Fruit fly (Drosophila melanogaster): ENCODE measurements around the gene msi.
A peak's percentile ranks its signal among the peaks of the same experiment; 100 is the strongest.

The msi gene

DNA sequence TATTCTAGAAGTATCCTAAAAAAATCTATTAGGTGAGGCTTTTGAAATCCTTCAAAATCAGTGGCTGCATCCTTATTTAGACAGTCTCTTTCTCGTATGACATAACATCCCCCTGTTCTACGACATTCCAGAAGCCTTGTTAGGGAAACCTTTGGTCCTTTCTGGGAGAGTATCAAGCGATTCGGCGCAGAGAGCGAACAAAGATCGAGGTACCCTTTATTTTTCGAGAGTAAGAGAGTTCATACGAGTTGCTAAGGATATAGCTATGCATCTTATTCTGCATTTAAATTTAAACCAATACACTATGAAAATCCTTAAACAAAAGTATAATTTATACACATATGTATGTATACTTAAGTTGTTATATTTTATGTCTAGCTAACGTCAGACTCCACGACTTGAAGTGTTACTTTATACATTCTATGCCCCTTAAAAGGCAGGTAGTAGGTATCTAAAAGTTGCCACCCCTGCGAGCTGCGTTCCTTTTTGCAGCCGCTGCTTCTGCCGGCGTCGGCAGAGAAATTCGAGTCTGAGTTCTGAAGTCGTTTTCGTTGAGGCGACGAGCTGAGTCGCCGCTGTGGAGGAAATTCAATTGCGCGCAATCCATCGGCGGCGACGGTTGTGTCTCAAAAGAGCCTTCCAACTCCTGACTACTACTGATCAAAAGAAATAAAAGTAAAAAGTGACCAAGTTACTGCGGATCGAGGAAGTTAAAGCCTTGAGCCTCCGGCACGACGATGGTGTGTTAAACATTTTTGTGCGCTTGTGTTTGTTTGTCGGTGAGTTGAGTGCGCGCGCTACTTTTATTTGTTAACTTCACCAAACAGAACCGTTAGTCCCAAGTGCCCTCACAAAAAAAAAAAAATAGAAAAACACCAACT, 121.6 kb downstream of the msi start, which contains the start of gene jigr1 (continued):
- TF ChIP-seq CG10654 (GFP tag; optimal IDR thresholded peaks at IDR 0.05), result no peak
- no peak for TF ChIP-seq mirr (GFP tag; optimal IDR thresholded peaks at IDR 0.05)
- no peak for TF ChIP-seq CG34422 (GFP tag; IDR thresholded peaks at IDR 0.05)
- no peak for TF ChIP-seq eyg (GFP tag; optimal IDR thresholded peaks at IDR 0.05)
- peak; percentile 52 for TF ChIP-seq CG6813 (GFP tag; optimal IDR thresholded peaks at IDR 0.05)
- TF ChIP-seq Doc3 (GFP tag; IDR thresholded peaks at IDR 0.05; ENCODE audit: partially characterized antibody), result no peak
- TF ChIP-seq CG4404 (GFP tag; IDR thresholded peaks at IDR 0.05), result peak; percentile 81
- no peak for TF ChIP-seq odd (GFP tag; optimal IDR thresholded peaks at IDR 0.05)
- no peak for TF ChIP-seq CG12236 (GFP tag; optimal IDR thresholded peaks at IDR 0.05)
- TF ChIP-seq stwl (tag; optimal IDR thresholded peaks at IDR 0.05), result peak; percentile 3
- peak; percentile 60 for TF ChIP-seq fd102C (GFP tag; optimal IDR thresholded peaks at IDR 0.05)
- TF ChIP-seq seq (GFP tag; IDR thresholded peaks at IDR 0.05), result no peak
- TF ChIP-seq CHES-1-like (GFP tag; optimal IDR thresholded peaks at IDR 0.05), result no peak
- TF ChIP-seq CG1832 (GFP tag; optimal IDR thresholded peaks at IDR 0.05), result no peak
- peak; percentile 60 for TF ChIP-seq CG13775 (GFP tag; optimal IDR thresholded peaks at IDR 0.05)
- no peak for TF ChIP-seq CrebB (tag; optimal IDR thresholded peaks at IDR 0.05)
- peak; percentile 22 for TF ChIP-seq Ssrp (tag; optimal IDR thresholded peaks at IDR 0.05)
- TF ChIP-seq Ets97D (GFP tag; optimal IDR thresholded peaks at IDR 0.05), result no peak
- peak; percentile 6 to 66 for TF ChIP-seq chif (GFP tag; optimal IDR thresholded peaks at IDR 0.05)
- no peak for TF ChIP-seq CG17359 (tag; optimal IDR thresholded peaks at IDR 0.05)
- TF ChIP-seq Mad (GFP tag; optimal IDR thresholded peaks at IDR 0.05), result no peak
- no peak for TF ChIP-seq Gug (GFP tag; IDR thresholded peaks at IDR 0.05)
- TF ChIP-seq vvl (GFP tag; IDR thresholded peaks at IDR 0.05), result no peak
- peak; percentile 82 for TF ChIP-seq zen (tag; optimal IDR thresholded peaks at IDR 0.05)
- TF ChIP-seq tap (tag; optimal IDR thresholded peaks at IDR 0.05), result no peak
- no peak for TF ChIP-seq CG3281 (GFP tag; optimal IDR thresholded peaks at IDR 0.05)
- no peak for TF ChIP-seq ro (GFP tag; IDR thresholded peaks at IDR 0.05)
- peak; percentile 1 for TF ChIP-seq ewg (GFP tag; optimal IDR thresholded peaks at IDR 0.05)
- TF ChIP-seq nerfin-1 (tag; optimal IDR thresholded peaks at IDR 0.05), result peak; percentile 31
- TF ChIP-seq HLH54F (GFP tag; optimal IDR thresholded peaks at IDR 0.05), result no peak
- peak; percentile 51 for TF ChIP-seq CG30431 (GFP tag; optimal IDR thresholded peaks at IDR 0.05)
- no peak for TF ChIP-seq CG18764 (GFP tag; optimal IDR thresholded peaks at IDR 0.05)
- TF ChIP-seq z (GFP tag; IDR thresholded peaks at IDR 0.05), result no peak
- TF ChIP-seq psq (GFP tag; optimal IDR thresholded peaks at IDR 0.05), result peak; percentile 7
- TF ChIP-seq br (optimal IDR thresholded peaks at IDR 0.05), result no peak

DNA sequence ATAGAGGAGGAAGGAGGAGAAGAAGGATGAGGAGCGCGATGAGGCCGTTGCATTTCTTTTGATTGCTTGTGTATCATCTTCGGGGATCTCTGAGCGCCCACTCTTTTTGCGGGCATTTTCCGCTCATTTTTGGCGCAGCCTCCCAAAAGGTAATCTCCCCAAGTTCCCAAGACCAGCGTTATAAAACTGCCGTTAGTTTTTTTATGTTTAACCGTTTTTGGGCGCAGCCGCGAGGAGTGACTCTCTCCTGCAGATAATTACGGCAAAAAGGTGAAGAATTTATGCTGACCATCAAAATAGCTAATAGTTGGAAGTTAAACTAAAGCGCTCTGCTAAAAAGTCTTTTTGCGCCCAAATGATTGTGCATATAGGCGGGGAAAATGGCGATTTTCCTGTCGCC, 122.5 kb downstream of the msi start:
- TF ChIP-seq Bdp1 (GFP tag; optimal IDR thresholded peaks at IDR 0.05) (no peak), CG3163 (GFP tag; optimal IDR thresholded peaks at IDR 0.05) (no peak), CG18599 (GFP tag; optimal IDR thresholded peaks at IDR 0.05) (no peak), B-H1 (GFP tag; IDR thresholded peaks at IDR 0.05) (no peak), Mes4 (GFP tag; optimal IDR thresholded peaks at IDR 0.05) (no peak), Dll (GFP tag; IDR thresholded peaks at IDR 0.05; ENCODE audit: partially characterized antibody) (no peak), Myb (GFP tag; optimal IDR thresholded peaks at IDR 0.05) (no peak), CG8359 (GFP tag; optimal IDR thresholded peaks at IDR 0.05; ENCODE audit: borderline replicate concordance) (no peak), CG6765 (GFP tag; optimal IDR thresholded peaks at IDR 0.05) (no peak), CG2199 (GFP tag; IDR thresholded peaks at IDR 0.05) (no peak), pnt (GFP tag; optimal IDR thresholded peaks at IDR 0.05) (no peak), CG16813 (GFP tag; IDR thresholded peaks at IDR 0.05; ENCODE audit: partially characterized antibody) (no peak), CG6654 (GFP tag; optimal IDR thresholded peaks at IDR 0.05) (no peak), slou (GFP tag; optimal IDR thresholded peaks at IDR 0.05) (no peak), gro (GFP tag; optimal IDR thresholded peaks at IDR 0.05) (no peak), CG31365 (tag; optimal IDR thresholded peaks at IDR 0.05) (no peak), CG4730 (GFP tag; IDR thresholded peaks at IDR 0.05) (no peak)
